Worm (Caenorhabditis elegans): ENCODE data around the gene dod-22.

- TF ChIP-seq F37D6.2 (tag; optimal IDR thresholded peaks at IDR 0.05) (no peak), ztf-11 (tag; optimal IDR thresholded peaks at IDR 0.05) (no peak), mdl-1 (tag; optimal IDR thresholded peaks at IDR 0.05) (no peak), nhr-11 (tag; optimal IDR thresholded peaks at IDR 0.05) (no peak), lin-13 (GFP tag; optimal IDR thresholded peaks at IDR 0.05) (no peak), skn-1 (tag; optimal IDR thresholded peaks at IDR 0.05) (no peak), madf-9 (GFP tag; conservative IDR thresholded peaks at IDR 0.05) (no peak), unc-130 (GFP tag; optimal IDR thresholded peaks at IDR 0.05) (no peak), nhr-237 (tag; optimal IDR thresholded peaks at IDR 0.05) (no peak), mep-1 (tag; optimal IDR thresholded peaks at IDR 0.05) (no peak)
These were observed 10.8 kb downstream of the dod-22 start, which contains the start of gene dod-17 for ce11 chrIV:12975981-12976380.
